Worm (Caenorhabditis elegans) whole organism, L3 larva: ENCODE results near the gene C45B11.2.

Source experiments
- R02D3.7 ChIP-seq: fragments of 150-350 bp; optimal IDR thresholded peaks from 2 replicates; lab custom pipeline; 2014; ENCODE audit warnings: missing biosample characterization, missing genetic modification characterization
- ama-1 ChIP-seq: fragments of 150-350 bp; optimal IDR thresholded peaks from 2 replicates; lab custom pipeline; 2018
- ceh-16 ChIP-seq: sonication (generic microtip); optimal IDR thresholded peaks from 2 replicates; lab custom pipeline; 2017; ENCODE audit warnings: missing biosample characterization, missing genetic modification characterization
- ceh-28 ChIP-seq: fragments of 150-350 bp; optimal IDR thresholded peaks from 2 replicates; lab custom pipeline; 2014; ENCODE audit warnings: missing biosample characterization, missing genetic modification reagents, missing genetic modification characterization
- ceh-82 ChIP-seq: fragments of 150-350 bp; optimal IDR thresholded peaks from 2 replicates; lab custom pipeline; 2014; ENCODE audit warnings: missing biosample characterization, missing genetic modification characterization
- ceh-9 ChIP-seq: sonication (generic microtip); optimal IDR thresholded peaks from 2 replicates; lab custom pipeline; 2018; ENCODE audit warnings: missing biosample characterization, missing genetic modification characterization
- daf-12 ChIP-seq: fragments of 150-350 bp; optimal IDR thresholded peaks from 2 replicates; lab custom pipeline; 2014; ENCODE audit warnings: missing biosample characterization, missing genetic modification reagents, missing genetic modification characterization
- egl-27 ChIP-seq: sonication (generic microtip); optimal IDR thresholded peaks from 4 replicates; lab custom pipeline; 2017; ENCODE audit warnings: missing biosample characterization, missing genetic modification reagents, missing genetic modification characterization
- egl-5 ChIP-seq: fragments of 150-350 bp; optimal IDR thresholded peaks from 2 replicates; lab custom pipeline; 2017; ENCODE audit warnings: missing biosample characterization, missing genetic modification reagents, missing genetic modification characterization, inconsistent platforms
- elt-1 ChIP-seq: fragments of 150-350 bp; optimal IDR thresholded peaks from 2 replicates; lab custom pipeline; 2014; ENCODE audit warnings: missing biosample characterization, missing genetic modification characterization
- elt-2 ChIP-seq: sonication (generic microtip); optimal IDR thresholded peaks from 2 replicates; lab custom pipeline; 2016; ENCODE audit warnings: missing genetic modification reagents, mild to moderate bottlenecking, missing genetic modification characterization, missing compliant biosample characterization
- eor-1 ChIP-seq, 2 experiments: fragments of 150-350 bp; optimal IDR thresholded peaks; 2 replicates each; lab custom pipeline; 2014 to 2018; ENCODE audit warnings: missing biosample characterization in 2 of 2, missing genetic modification characterization in 2 of 2
- fkh-2 ChIP-seq: fragments of 150-350 bp; optimal IDR thresholded peaks from 2 replicates; lab custom pipeline; 2014; ENCODE audit warnings: missing biosample characterization, missing genetic modification reagents, missing genetic modification characterization
- jun-1 ChIP-seq: fragments of 150-350 bp; optimal IDR thresholded peaks from 2 replicates; lab custom pipeline; 2014; ENCODE audit warnings: missing biosample characterization, missing genetic modification reagents, missing genetic modification characterization
- lin-15B ChIP-seq: fragments of 150-350 bp; optimal IDR thresholded peaks from 2 replicates; lab custom pipeline; 2014; ENCODE audit warnings: missing biosample characterization, missing genetic modification characterization
- lsy-12 ChIP-seq: sonication (generic microtip); optimal IDR thresholded peaks from 2 replicates; lab custom pipeline; 2016; ENCODE audit warnings: mild to moderate bottlenecking, missing genetic modification characterization, missing compliant biosample characterization
- mdl-1 ChIP-seq: fragments of 150-350 bp; optimal IDR thresholded peaks from 2 replicates; lab custom pipeline; 2014; ENCODE audit warnings: missing biosample characterization, missing genetic modification characterization
- mml-1 ChIP-seq: fragments of 150-350 bp; sonication (generic microtip); optimal IDR thresholded peaks from 3 replicates; lab custom pipeline; 2014; ENCODE audit warnings: missing biosample characterization, missing genetic modification characterization
- nfya-1 ChIP-seq: sonication (generic microtip); optimal IDR thresholded peaks from 2 replicates; lab custom pipeline; 2017; ENCODE audit warnings: missing genetic modification characterization, mild to moderate bottlenecking, missing compliant biosample characterization, antibody characterized with exemption, moderate library complexity; ENCODE audit not compliant: insufficient read depth
- nhr-11 ChIP-seq: fragments of 150-350 bp; optimal IDR thresholded peaks from 2 replicates; lab custom pipeline; 2014; ENCODE audit warnings: missing biosample characterization, missing genetic modification characterization
- nhr-12 ChIP-seq: fragments of 150-350 bp; optimal IDR thresholded peaks from 2 replicates; lab custom pipeline; 2014; ENCODE audit warnings: missing biosample characterization, missing genetic modification characterization
- nhr-23 ChIP-seq: fragments of 150-350 bp; optimal IDR thresholded peaks from 2 replicates; lab custom pipeline; 2014; ENCODE audit warnings: missing biosample characterization, missing genetic modification reagents, missing genetic modification characterization
- nhr-25 ChIP-seq: sonication (generic microtip); optimal IDR thresholded peaks from 2 replicates; lab custom pipeline; 2017; ENCODE audit warnings: missing biosample characterization, missing genetic modification characterization
- nhr-76 ChIP-seq: fragments of 150-350 bp; sonication (generic microtip); optimal IDR thresholded peaks from 5 replicates; lab custom pipeline; 2014; ENCODE audit warnings: missing biosample characterization, missing genetic modification characterization
- nhr-77 ChIP-seq: fragments of 150-350 bp; optimal IDR thresholded peaks from 2 replicates; lab custom pipeline; 2014; ENCODE audit warnings: missing biosample characterization, missing genetic modification characterization
- pha-4 ChIP-seq: fragments of 150-350 bp; optimal IDR thresholded peaks from 2 replicates; lab custom pipeline; 2014; ENCODE audit warnings: missing biosample characterization, missing genetic modification reagents, missing genetic modification characterization
- pqm-1 ChIP-seq: fragments of 150-350 bp; optimal IDR thresholded peaks from 2 replicates; lab custom pipeline; 2017; ENCODE audit warnings: missing biosample characterization, missing genetic modification characterization, inconsistent platforms
- sea-2 ChIP-seq: fragments of 150-350 bp; sonication (generic microtip); optimal IDR thresholded peaks from 4 replicates; lab custom pipeline; 2014; ENCODE audit warnings: missing biosample characterization, missing genetic modification reagents, missing genetic modification characterization
- skn-1 ChIP-seq: fragments of 150-350 bp; optimal IDR thresholded peaks from 2 replicates; lab custom pipeline; 2014; ENCODE audit warnings: missing biosample characterization, missing genetic modification characterization
- tbx-2 ChIP-seq: sonication (generic microtip); optimal IDR thresholded peaks from 2 replicates; lab custom pipeline; 2016; ENCODE audit warnings: mild to moderate bottlenecking, missing genetic modification characterization, missing compliant biosample characterization
- zag-1 ChIP-seq: fragments of 150-350 bp; optimal IDR thresholded peaks from 2 replicates; lab custom pipeline; 2014; ENCODE audit warnings: missing biosample characterization, missing genetic modification characterization
- ztf-11 ChIP-seq: fragments of 150-350 bp; optimal IDR thresholded peaks from 2 replicates; lab custom pipeline; 2014; ENCODE audit warnings: missing biosample characterization, missing genetic modification characterization
- ztf-4 ChIP-seq: fragments of 150-350 bp; optimal IDR thresholded peaks from 2 replicates; lab custom pipeline; 2014; ENCODE audit warnings: missing biosample characterization, missing genetic modification characterization

C45B11.2 gene

ce11 chrV:11007651-11008050, 34.9 kb upstream of the C45B11.2 start:
- TF ChIP-seq jun-1 (tag; lab: Kevin White, UChicago) = peak; percentile 44
- peak; percentile 24 for TF ChIP-seq pqm-1 (tag; lab: Kevin White, UChicago)
- peak; percentile 80 for TF ChIP-seq elt-2 (tag; lab: Kevin White, UChicago)
- no peak for TF ChIP-seq ceh-9 (tag; lab: Kevin White, UChicago)
- TF ChIP-seq, all 47 proteins: peak for 3

ce11 chrV:11009124-11009524, 33.4 kb upstream of the C45B11.2 start:
- TF ChIP-seq pha-4 (tag; lab: Kevin White, UChicago) (no peak), jun-1 (tag; lab: Kevin White, UChicago) (peak; percentile 40), ceh-28 (tag; lab: Kevin White, UChicago) (no peak), egl-27 (tag; lab: Kevin White, UChicago) (no peak), ztf-11 (tag; lab: Kevin White, UChicago) (no peak), elt-2 (tag; lab: Kevin White, UChicago) (peak; percentile 92), nhr-25 (no peak), pqm-1 (tag; lab: Kevin White, UChicago) (peak; percentile 74), eor-1 (tag; optimal IDR thresholded peaks at IDR 0.05; lab: Kevin White, UChicago) (no peak), sea-2 (GFP tag; lab: Kevin White, UChicago) (no peak), ztf-4 (tag; lab: Kevin White, UChicago) (no peak)

- no peak for TF ChIP-seq nhr-23 (tag; lab: Kevin White, UChicago)
- no peak for TF ChIP-seq ceh-16 (tag; lab: Kevin White, UChicago)
- TF ChIP-seq nhr-77 (tag; lab: Kevin White, UChicago) = no peak
- no peak for TF ChIP-seq daf-12 (tag; lab: Kevin White, UChicago)
- TF ChIP-seq nfya-1 (tag; lab: Kevin White, UChicago) = no peak
- no peak for TF ChIP-seq nhr-12 (tag; lab: Kevin White, UChicago)
- TF ChIP-seq zag-1 = no peak
- TF ChIP-seq lsy-12 = no peak
- TF ChIP-seq ztf-4 (tag; lab: Kevin White, UChicago) = no peak
- TF ChIP-seq ceh-82 (tag; lab: Kevin White, UChicago) = no peak
- no peak for TF ChIP-seq ama-1 (lab: Kevin White, UChicago)
- TF ChIP-seq skn-1 (tag; lab: Kevin White, UChicago) = no peak
- TF ChIP-seq lin-15B (tag; lab: Kevin White, UChicago) = no peak
- TF ChIP-seq jun-1 (tag; lab: Kevin White, UChicago) = no peak
- no peak for TF ChIP-seq elt-1 (tag; lab: Kevin White, UChicago)
- no peak for TF ChIP-seq nhr-76 (tag; lab: Kevin White, UChicago)
- no peak for TF ChIP-seq nhr-11
- no peak for TF ChIP-seq tbx-2 (tag; lab: Kevin White, UChicago)
- no peak for TF ChIP-seq egl-27 (tag; lab: Kevin White, UChicago)
- no peak for TF ChIP-seq egl-5 (tag; lab: Kevin White, UChicago)
- TF ChIP-seq, all 47 proteins: peak for 0
Measured at ce11 chrV:11010768-11011167, 31.7 kb upstream of the C45B11.2 start.

- TF ChIP-seq ceh-9 (tag; lab: Kevin White, UChicago) (no peak), ztf-4 (tag; lab: Kevin White, UChicago) (no peak), nhr-25 (peak; percentile 10), fkh-2 (tag; lab: Kevin White, UChicago) (no peak), ztf-11 (tag; lab: Kevin White, UChicago) (no peak), elt-1 (tag; lab: Kevin White, UChicago) (no peak)
Measured at ce11 chrV:11011807-11012206, 30.7 kb upstream of the C45B11.2 start.

- TF ChIP-seq ceh-16 (tag; lab: Kevin White, UChicago) (no peak), egl-27 (tag; lab: Kevin White, UChicago) (no peak), mml-1 (tag; lab: Kevin White, UChicago) (no peak), mdl-1 (tag; lab: Kevin White, UChicago) (no peak), nhr-25 (peak; percentile 3), R02D3.7 (tag; lab: Kevin White, UChicago) (no peak), eor-1 (tag; optimal IDR thresholded peaks at IDR 0.05; lab: Kevin White, UChicago) (no peak)
Measured at ce11 chrV:11012419-11012818, 30.1 kb upstream of the C45B11.2 start, which contains the start of gene C13G3.1. TSS of gene C13G3.1 (minus strand) at chrV:11012465.
